Fruit fly (Drosophila melanogaster) whole organism, embryonic: ENCODE results near the gene CG17343.
A peak's percentile ranks its signal among the peaks of the same experiment; 100 is the strongest.

Experiments
- Adf1 ChIP-seq: fragments of 200-800 bp; sonication (Bioruptor generic); IDR thresholded peaks from 2 replicates; pipeline ENCODE4 v1.3.6; 2022; ENCODE audit warnings: missing biosample characterization, missing genetic modification characterization
- Asciz ChIP-seq: fragments of 200-800 bp; sonication (Bioruptor generic); optimal IDR thresholded peaks from 2 replicates; lab custom pipeline; 2017; ENCODE audit warnings: missing biosample characterization, mild to moderate bottlenecking, missing genetic modification characterization, missing genetic modification reagents
- CG1024 ChIP-seq: fragments of 200-800 bp; sonication (Bioruptor generic); IDR thresholded peaks from 2 replicates; pipeline ENCODE4 v1.3.6; 2022; ENCODE audit warnings: missing biosample characterization, missing genetic modification characterization
- CG10366 ChIP-seq: fragments of 200-800 bp; sonication (Bioruptor generic); IDR thresholded peaks from 2 replicates; pipeline ENCODE4 v1.3.6; 2022; ENCODE audit warnings: missing biosample characterization, missing genetic modification characterization
- CG32772 ChIP-seq: fragments of 200-800 bp; sonication (Bioruptor generic); IDR thresholded peaks from 2 replicates; pipeline ENCODE4 v1.3.6; 2022; ENCODE audit warnings: missing biosample characterization, missing genetic modification characterization
- CG4360 ChIP-seq: fragments of 200-800 bp; sonication (Bioruptor generic); IDR thresholded peaks from 2 replicates; pipeline ENCODE4 v1.3.6; 2022; ENCODE audit warnings: missing biosample characterization, missing genetic modification characterization
- CG6254 ChIP-seq: fragments of 200-800 bp; sonication (Bioruptor generic); optimal IDR thresholded peaks from 3 replicates; lab custom pipeline; 2017; ENCODE audit warnings: mild to moderate bottlenecking, missing biosample characterization, missing genetic modification reagents, missing genetic modification characterization
- CG8281 ChIP-seq: fragments of 200-800 bp; sonication (Bioruptor generic); optimal IDR thresholded peaks from 2 replicates; lab custom pipeline; 2018; ENCODE audit warnings: missing biosample characterization, mild to moderate bottlenecking, missing genetic modification characterization, moderate library complexity
- CG8359 ChIP-seq: fragments of 200-800 bp; sonication (Bioruptor generic); optimal IDR thresholded peaks from 2 replicates; lab custom pipeline; 2017; ENCODE audit warnings: missing biosample characterization, mild to moderate bottlenecking, missing genetic modification characterization, borderline replicate concordance
- D19B ChIP-seq: fragments of 200-800 bp; sonication (Bioruptor generic); optimal IDR thresholded peaks from 2 replicates; lab custom pipeline; 2017; ENCODE audit warnings: missing biosample characterization, mild to moderate bottlenecking, missing genetic modification characterization
- Deaf1 ChIP-seq: fragments of 200-800 bp; optimal IDR thresholded peaks from 3 replicates; lab custom pipeline; 2019; ENCODE audit warnings: missing biosample characterization, mild to moderate bottlenecking, missing genetic modification characterization, moderate library complexity
- Dll ChIP-seq: fragments of 200-800 bp; sonication (Bioruptor generic); IDR thresholded peaks from 4 replicates; pipeline ENCODE4 v1.3.6; 2022; ENCODE audit warnings: missing biosample characterization, missing genetic modification characterization; ENCODE audit not compliant: partially characterized antibody
- Drgx ChIP-seq: fragments of 200-800 bp; sonication (Bioruptor generic); IDR thresholded peaks from 2 replicates; pipeline ENCODE4 v1.3.6; 2022; ENCODE audit warnings: missing biosample characterization, missing genetic modification characterization
- HLH3B ChIP-seq: fragments of 200-800 bp; sonication (Bioruptor generic); IDR thresholded peaks from 2 replicates; pipeline ENCODE4 v1.3.6; 2022; ENCODE audit warnings: missing biosample characterization, missing genetic modification characterization
- Hr39 ChIP-seq: fragments of >200 bp; optimal IDR thresholded peaks from 2 replicates; lab custom pipeline; 2017
- Med ChIP-seq: fragments of 200-800 bp; sonication (Bioruptor generic); peaks from one replicate; lab custom pipeline; 2016; ENCODE audit warnings: missing biosample characterization, missing genetic modification characterization, mild to moderate bottlenecking, inconsistent platforms, moderate library complexity
- Nf-YB ChIP-seq: fragments of 200-800 bp; sonication (Bioruptor generic); optimal IDR thresholded peaks from 3 replicates; lab custom pipeline; 2019; ENCODE audit warnings: missing biosample characterization, mild to moderate bottlenecking, missing genetic modification characterization, moderate library complexity
- Nf-YC ChIP-seq: fragments of 200-800 bp; optimal IDR thresholded peaks from 3 replicates; lab custom pipeline; 2019; ENCODE audit warnings: missing biosample characterization, mild to moderate bottlenecking, missing genetic modification characterization, moderate library complexity
- Sox100B ChIP-seq: fragments of 200-800 bp; sonication (Bioruptor generic); optimal IDR thresholded peaks from 3 replicates; lab custom pipeline; 2018; ENCODE audit warnings: missing biosample characterization, mild to moderate bottlenecking, missing genetic modification characterization
- TFAM ChIP-seq: fragments of 200-800 bp; sonication (Bioruptor generic); optimal IDR thresholded peaks from 2 replicates; lab custom pipeline; 2017; ENCODE audit warnings: missing biosample characterization, missing genetic modification characterization, inconsistent platforms
- Xrp1 ChIP-seq: fragments of 200-800 bp; sonication (Bioruptor generic); IDR thresholded peaks from 2 replicates; pipeline ENCODE4 v1.3.6; 2022; ENCODE audit warnings: missing biosample characterization, missing genetic modification characterization
- abd-A ChIP-seq: fragments of 200-800 bp; sonication (Bioruptor generic); optimal IDR thresholded peaks from 3 replicates; lab custom pipeline; 2019; ENCODE audit warnings: missing biosample characterization, mild to moderate bottlenecking, missing genetic modification characterization, moderate library complexity
- aop ChIP-seq: fragments of 200-800 bp; sonication (Bioruptor generic); IDR thresholded peaks from 2 replicates; pipeline ENCODE4 v1.3.6; 2022; ENCODE audit warnings: missing biosample characterization, missing genetic modification characterization
- cg ChIP-seq: fragments of 200-800 bp; sonication (Bioruptor generic); optimal IDR thresholded peaks from 3 replicates; lab custom pipeline; 2019; ENCODE audit warnings: missing biosample characterization, mild to moderate bottlenecking, missing genetic modification characterization, moderate library complexity
- crol ChIP-seq: fragments of 200-800 bp; sonication (Bioruptor generic); IDR thresholded peaks from 2 replicates; pipeline ENCODE4 v1.3.6; 2022; ENCODE audit warnings: missing biosample characterization, missing genetic modification characterization
- ewg ChIP-seq: fragments of 200-800 bp; sonication (Bioruptor generic); optimal IDR thresholded peaks from 3 replicates; lab custom pipeline; 2017; ENCODE audit warnings: mild to moderate bottlenecking, missing biosample characterization, missing genetic modification reagents, missing genetic modification characterization
- insv ChIP-seq, 2 experiments: fragments of 200-800 bp; sonication (Bioruptor generic); optimal IDR thresholded peaks; 3 replicates each; lab custom pipeline; 2016 to 2018; ENCODE audit warnings: missing biosample characterization in 2 of 2, missing genetic modification characterization in 2 of 2
- lab ChIP-seq: fragments of 200-800 bp; sonication (Bioruptor generic); optimal IDR thresholded peaks from 3 replicates; lab custom pipeline; 2017; ENCODE audit warnings: missing biosample characterization, missing genetic modification characterization, mild to moderate bottlenecking, moderate library complexity, missing genetic modification reagents
- nerfin-2 ChIP-seq: fragments of 200-800 bp; sonication (Bioruptor generic); IDR thresholded peaks from 2 replicates; pipeline ENCODE4 v1.3.6; 2022; ENCODE audit warnings: missing biosample characterization, missing genetic modification characterization; ENCODE audit not compliant: partially characterized antibody
- oc ChIP-seq: fragments of 200-800 bp; sonication (Bioruptor generic); optimal IDR thresholded peaks from 2 replicates; lab custom pipeline; 2018; ENCODE audit warnings: missing biosample characterization, mild to moderate bottlenecking, missing genetic modification characterization, moderate library complexity
- phol ChIP-seq: fragments of 200-800 bp; sonication (Bioruptor generic); optimal IDR thresholded peaks from 3 replicates; lab custom pipeline; 2018; ENCODE audit warnings: missing biosample characterization, mild to moderate bottlenecking, missing genetic modification characterization, moderate library complexity
- pros ChIP-seq: fragments of 200-800 bp; sonication (Bioruptor generic); optimal IDR thresholded peaks from 3 replicates; lab custom pipeline; 2019; ENCODE audit warnings: missing biosample characterization, mild to moderate bottlenecking, missing genetic modification characterization, moderate library complexity
- seq ChIP-seq: fragments of 200-800 bp; sonication (Bioruptor generic); IDR thresholded peaks from 2 replicates; pipeline ENCODE4 v1.3.6; 2022; ENCODE audit warnings: missing biosample characterization, missing genetic modification characterization
- slbo ChIP-seq: fragments of 200-800 bp; sonication (Bioruptor generic); IDR thresholded peaks from 2 replicates; pipeline ENCODE4 v1.3.6; 2022; ENCODE audit warnings: missing biosample characterization, missing genetic modification characterization
- sqz ChIP-seq: fragments of 200-800 bp; sonication (Bioruptor generic); optimal IDR thresholded peaks from 3 replicates; lab custom pipeline; 2018; ENCODE audit warnings: missing biosample characterization, mild to moderate bottlenecking, missing genetic modification characterization
- trem ChIP-seq: fragments of 200-800 bp; optimal IDR thresholded peaks from 3 replicates; lab custom pipeline; 2019; ENCODE audit warnings: missing biosample characterization, mild to moderate bottlenecking, missing genetic modification characterization, moderate library complexity

CG17343 gene

DNA sequence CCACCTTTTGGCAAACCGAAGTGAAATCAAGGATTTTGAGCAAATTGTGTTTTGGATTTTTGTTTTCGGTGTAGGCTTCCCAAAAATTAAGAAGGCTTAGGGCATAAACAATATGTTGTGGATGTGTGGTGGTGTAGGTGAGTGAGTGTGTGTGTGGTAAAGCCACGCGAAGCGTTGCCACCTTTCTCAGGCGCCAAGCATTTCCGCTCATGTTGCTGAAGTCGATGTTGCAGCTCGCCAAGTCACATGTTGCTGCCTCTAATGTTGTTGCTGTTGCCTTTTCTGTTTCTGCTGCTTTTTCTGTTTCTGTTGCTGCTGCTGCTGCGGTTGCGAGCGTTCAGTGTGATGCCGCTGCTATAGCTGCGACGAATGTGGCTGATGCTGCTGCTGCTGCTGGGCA, 15.0 kb downstream of the CG17343 start (continued):
- TF ChIP-seq CG32772 (GFP tag; lab: Robert Waterston, UW), result no peak
- TF ChIP-seq CG6254 (GFP tag; lab: Kevin White, UChicago), result peak; percentile 8
- TF ChIP-seq Dll (GFP tag; lab: Robert Waterston, UW), result no peak
- TF ChIP-seq trem (tag; lab: Kevin White, UChicago), result no peak
- TF ChIP-seq lab (GFP tag; lab: Kevin White, UChicago), result no peak
- no peak for TF ChIP-seq aop (GFP tag; lab: Robert Waterston, UW)
- peak; percentile 31 for TF ChIP-seq Asciz (GFP tag; lab: Kevin White, UChicago)
- peak; percentile 35 for TF ChIP-seq cg (GFP tag; lab: Kevin White, UChicago)
- TF ChIP-seq CG1024 (GFP tag; lab: Robert Waterston, UW), result no peak
- 0 out of 2 replicates have a peak, but pooled peaks have one; percentile 10 for TF ChIP-seq slbo

DNA sequence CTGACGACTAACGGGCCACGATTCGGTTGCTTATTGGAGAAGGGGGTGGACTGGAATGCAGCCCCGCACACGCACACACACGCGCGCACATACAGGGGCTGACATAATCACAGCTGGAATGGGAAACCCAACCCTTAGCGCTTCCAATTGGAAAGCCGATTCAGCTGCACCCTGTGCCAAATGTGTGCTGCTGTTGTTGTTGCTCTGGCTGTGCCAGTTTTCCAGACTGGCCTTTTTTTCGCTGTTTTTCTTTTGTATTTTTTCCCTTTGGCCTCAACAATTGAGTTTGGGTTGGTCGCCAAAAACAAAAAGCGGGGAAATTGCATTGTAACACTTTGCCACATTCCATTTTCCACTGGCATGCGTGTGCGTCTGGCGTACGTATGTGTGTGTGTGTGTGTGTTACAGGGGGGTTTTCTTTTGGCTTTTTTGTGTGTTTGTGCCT, 18.6 kb downstream of the CG17343 start:
- peak; percentile 63 for TF ChIP-seq cg (GFP tag; lab: Kevin White, UChicago)
- peak; percentile 1 for TF ChIP-seq abd-A (tag; lab: Kevin White, UChicago)
- no peak for TF ChIP-seq nerfin-2 (GFP tag; lab: Robert Waterston, UW)
- TF ChIP-seq Med (GFP tag; lab: Kevin White, UChicago), result peak; percentile 25
- no peak for TF ChIP-seq Xrp1
- peak; percentile 51 for TF ChIP-seq ewg
- 0 out of 2 replicates have a peak, but pooled peaks have one; percentile 27 for TF ChIP-seq HLH3B (GFP tag; lab: Robert Waterston, UW)
- TF ChIP-seq CG6254 (GFP tag; lab: Kevin White, UChicago), result peak; percentile 98
- TF ChIP-seq pros (GFP tag; lab: Kevin White, UChicago), result peak; percentile 1
- peak; percentile 89 for TF ChIP-seq CG4360 (GFP tag; lab: Robert Waterston, UW)
- peak; percentile 25; the same call in 1 of the 2 replicates for TF ChIP-seq crol (GFP tag; lab: Robert Waterston, UW)
- TF ChIP-seq Drgx (GFP tag; lab: Robert Waterston, UW), result peak; percentile 15; the same call in 1 of the 2 replicates
- TF ChIP-seq Deaf1 (tag; lab: Kevin White, UChicago), result peak; percentile 78
- peak; percentile 21 to 88 for TF ChIP-seq insv (GFP tag; optimal IDR thresholded peaks at IDR 0.05; lab: Kevin White, UChicago)
- TF ChIP-seq D19B (GFP tag; lab: Kevin White, UChicago), result no peak
- no peak for TF ChIP-seq Sox100B (GFP tag; lab: Kevin White, UChicago)
- TF ChIP-seq Adf1 (GFP tag; lab: Robert Waterston, UW), result peak; percentile 24; the same call in 1 of the 2 replicates
- TF ChIP-seq CG10366 (GFP tag; lab: Robert Waterston, UW), result peak; percentile 70
- TF ChIP-seq seq, result peak; percentile 47; the same call in 1 of the 2 replicates
- peak; percentile 98 for TF ChIP-seq Hr39
- TF ChIP-seq sqz, result peak; percentile 34
- TF ChIP-seq CG1024 (GFP tag; lab: Robert Waterston, UW), result no peak
- TF ChIP-seq Nf-YC (tag; lab: Kevin White, UChicago), result peak; percentile 95
- peak; percentile 93 for TF ChIP-seq Nf-YB (GFP tag; lab: Kevin White, UChicago)

DNA sequence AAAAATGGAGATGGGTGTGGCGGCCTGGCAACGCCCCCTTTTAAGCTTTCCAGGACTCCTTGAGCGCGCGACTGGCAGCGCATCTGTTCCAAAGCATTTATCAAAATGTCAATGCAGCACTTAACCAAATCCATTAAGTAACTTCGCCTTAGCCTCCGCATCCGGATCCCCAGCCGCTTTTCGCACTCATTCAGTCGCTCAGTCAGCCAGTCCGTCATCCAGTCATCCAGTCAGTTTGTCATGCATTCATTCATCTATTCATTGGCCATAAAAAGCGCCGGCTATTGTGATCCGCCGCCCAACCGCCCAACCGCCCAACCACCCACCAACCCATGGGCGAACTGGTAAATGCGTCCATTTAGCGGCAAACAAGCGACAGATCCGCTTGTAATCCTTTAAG, 24.2 kb downstream of the CG17343 start:
- TF ChIP-seq CG8281 (tag; lab: Kevin White, UChicago) (peak; percentile 94), TFAM (GFP tag; lab: Kevin White, UChicago) (no peak), oc (tag; lab: Kevin White, UChicago) (peak; percentile 3), phol (tag; lab: Kevin White, UChicago) (no peak), CG8359 (no peak)
